Worm (Caenorhabditis elegans): ENCODE results near the gene sams-4.

- TF ChIP-seq ama-1 (optimal IDR thresholded peaks at IDR 0.05) (no peak), ama-1 (GFP tag; optimal IDR thresholded peaks at IDR 0.05) (no peak), F10E7.11 (tag; optimal IDR thresholded peaks at IDR 0.05) (no peak), attf-3 (GFP tag; conservative IDR thresholded peaks at IDR 0.05) (no peak), atf-7 (tag; optimal IDR thresholded peaks at IDR 0.05) (no peak), Y53G8AR.9 (GFP tag; conservative IDR thresholded peaks at IDR 0.05) (no peak), unc-130 (GFP tag; optimal IDR thresholded peaks at IDR 0.05) (no peak), tbx-9 (tag; optimal IDR thresholded peaks at IDR 0.05; ENCODE audit: borderline replicate concordance) (no peak), F39B2.1 (GFP tag; IDR thresholded peaks at IDR 0.05) (no peak), efl-1 (GFP tag; optimal IDR thresholded peaks at IDR 0.05) (no peak), somi-1 (GFP tag; optimal IDR thresholded peaks at IDR 0.05) (no peak), C06A6.2 (GFP tag; conservative IDR thresholded peaks at IDR 0.05) (no peak), unc-62 (GFP tag; optimal IDR thresholded peaks at IDR 0.05) (no peak), die-1 (tag; optimal IDR thresholded peaks at IDR 0.05) (no peak)
Observed at ce11 chrIV:5873825-5874224, 27.7 kb upstream of the sams-4 start, which contains the start of gene srv-19.
